Worm (Caenorhabditis elegans) whole organism, L2 larva: ENCODE results near the gene glo-4.

Source experiments
- C34F6.9 ChIP-seq: fragments of 150-350 bp; optimal IDR thresholded peaks from 2 replicates; lab custom pipeline; 2014; ENCODE audit warnings: missing biosample characterization, missing genetic modification characterization
- F13H6.1 ChIP-seq: sonication (generic microtip); optimal IDR thresholded peaks from 2 replicates; lab custom pipeline; 2016; ENCODE audit warnings: missing genetic modification characterization, missing compliant biosample characterization
- R02D3.7 ChIP-seq: fragments of 150-350 bp; optimal IDR thresholded peaks from 2 replicates; lab custom pipeline; 2014; ENCODE audit warnings: missing biosample characterization, missing genetic modification characterization
- Y55F3AM.14 ChIP-seq: fragments of 200-800 bp; sonication (Bioruptor generic); optimal IDR thresholded peaks from 2 replicates; lab custom pipeline; 2018; ENCODE audit warnings: mild to moderate bottlenecking, missing genetic modification characterization, missing compliant biosample characterization
- alr-1 ChIP-seq: fragments of 150-350 bp; optimal IDR thresholded peaks from 2 replicates; lab custom pipeline; 2014; ENCODE audit warnings: missing biosample characterization, missing genetic modification characterization
- ama-1 ChIP-seq: fragments of 150-350 bp; optimal IDR thresholded peaks from 2 replicates; lab custom pipeline; 2018; ENCODE audit warnings: inconsistent platforms
- blmp-1 ChIP-seq: sonication (generic microtip); optimal IDR thresholded peaks from 2 replicates; lab custom pipeline; 2017; ENCODE audit warnings: missing genetic modification characterization, mild to moderate bottlenecking, missing compliant biosample characterization, antibody characterized with exemption, moderate library complexity; ENCODE audit not compliant: insufficient read depth
- ceh-16 ChIP-seq: fragments of 150-350 bp; optimal IDR thresholded peaks from 2 replicates; lab custom pipeline; 2014; ENCODE audit warnings: missing biosample characterization, missing genetic modification characterization
- crh-2 ChIP-seq: sonication (generic microtip); optimal IDR thresholded peaks from 2 replicates; lab custom pipeline; 2017; ENCODE audit warnings: missing biosample characterization, missing genetic modification characterization
- dmd-4 ChIP-seq: sonication (generic microtip); optimal IDR thresholded peaks from 2 replicates; lab custom pipeline; 2017; ENCODE audit warnings: missing biosample characterization, missing genetic modification characterization
- egl-27 ChIP-seq: sonication (generic microtip); optimal IDR thresholded peaks from 3 replicates; lab custom pipeline; 2017; ENCODE audit warnings: missing biosample characterization, missing genetic modification reagents, missing genetic modification characterization
- elt-1 ChIP-seq: fragments of 150-350 bp; optimal IDR thresholded peaks from 2 replicates; lab custom pipeline; 2014; ENCODE audit warnings: missing biosample characterization, missing genetic modification characterization
- lin-11 ChIP-seq: fragments of 150-350 bp; sonication (generic microtip); optimal IDR thresholded peaks from 2 replicates; lab custom pipeline; 2014; ENCODE audit warnings: missing biosample characterization, missing genetic modification characterization, inconsistent platforms, mixed read lengths
- lin-13 ChIP-seq: fragments of 150-350 bp; optimal IDR thresholded peaks from 2 replicates; lab custom pipeline; 2014; ENCODE audit warnings: missing biosample characterization, missing genetic modification reagents, missing genetic modification characterization
- lsy-2 ChIP-seq, 2 experiments: fragments of 150-350 bp in 1 of 2; sonication (generic microtip) in 1 of 2; optimal IDR thresholded peaks; 2 replicates each; lab custom pipeline; 2014 to 2017; ENCODE audit warnings: missing biosample characterization in 2 of 2, missing genetic modification characterization in 2 of 2
- mbf-1 ChIP-seq: sonication (generic microtip); optimal IDR thresholded peaks from 2 replicates; lab custom pipeline; 2017; ENCODE audit warnings: missing biosample characterization, missing genetic modification characterization
- mdl-1 ChIP-seq, 2 experiments: fragments of 150-350 bp in 1 of 2; sonication (generic microtip) in 1 of 2; optimal IDR thresholded peaks; 2 replicates each; lab custom pipeline; 2017; ENCODE audit warnings: missing biosample characterization in 2 of 2, missing genetic modification characterization in 2 of 2
- nhr-11 ChIP-seq: fragments of 150-350 bp; optimal IDR thresholded peaks from 2 replicates; lab custom pipeline; 2014; ENCODE audit warnings: missing biosample characterization, missing genetic modification characterization
- nhr-12 ChIP-seq: fragments of 150-350 bp; optimal IDR thresholded peaks from 2 replicates; lab custom pipeline; 2014; ENCODE audit warnings: missing biosample characterization, missing genetic modification characterization
- nhr-129 ChIP-seq: fragments of 150-350 bp; optimal IDR thresholded peaks from 2 replicates; lab custom pipeline; 2014; ENCODE audit warnings: missing biosample characterization, missing genetic modification characterization
- nhr-23 ChIP-seq: fragments of 150-350 bp; optimal IDR thresholded peaks from 2 replicates; lab custom pipeline; 2014; ENCODE audit warnings: missing biosample characterization, missing genetic modification reagents, missing genetic modification characterization
- nhr-237 ChIP-seq: fragments of 150-350 bp; optimal IDR thresholded peaks from 2 replicates; lab custom pipeline; 2014; ENCODE audit warnings: missing biosample characterization, missing genetic modification characterization
- nhr-25 ChIP-seq: fragments of 150-350 bp; sonication (generic microtip); optimal IDR thresholded peaks from 3 replicates; lab custom pipeline; 2014; ENCODE audit warnings: missing biosample characterization, missing genetic modification characterization
- nhr-77 ChIP-seq: fragments of 150-350 bp; optimal IDR thresholded peaks from 2 replicates; lab custom pipeline; 2014; ENCODE audit warnings: missing biosample characterization, missing genetic modification characterization
- peb-1 ChIP-seq: fragments of 150-350 bp; optimal IDR thresholded peaks from 2 replicates; lab custom pipeline; 2014; ENCODE audit warnings: missing biosample characterization, missing genetic modification characterization
- sem-4 ChIP-seq: fragments of 150-350 bp; optimal IDR thresholded peaks from 2 replicates; lab custom pipeline; 2014; ENCODE audit warnings: missing biosample characterization, missing genetic modification reagents, missing genetic modification characterization
- sma-9 ChIP-seq, 2 experiments: fragments of 150-350 bp in 1 of 2; sonication (generic microtip) in 1 of 2; optimal IDR thresholded peaks; 2 replicates each; lab custom pipeline; 2014 to 2016; ENCODE audit warnings: missing genetic modification characterization in 2 of 2, mild to moderate bottlenecking in 1 of 2, missing biosample characterization in 1 of 2, missing compliant biosample characterization in 1 of 2, missing genetic modification reagents in 1 of 2, moderate library complexity in 1 of 2
- snpc-4 ChIP-seq: fragments of 150-350 bp; optimal IDR thresholded peaks from 2 replicates; lab custom pipeline; 2014; ENCODE audit warnings: missing biosample characterization, missing genetic modification characterization
- unc-39 ChIP-seq: fragments of 150-350 bp; optimal IDR thresholded peaks from 2 replicates; lab custom pipeline; 2014; ENCODE audit warnings: missing biosample characterization, missing genetic modification characterization
- unc-55 ChIP-seq: fragments of 150-350 bp; sonication (generic microtip); optimal IDR thresholded peaks from 3 replicates; lab custom pipeline; 2014; ENCODE audit warnings: missing biosample characterization, missing genetic modification reagents, missing genetic modification characterization
- zag-1 ChIP-seq: fragments of 150-350 bp; optimal IDR thresholded peaks from 2 replicates; lab custom pipeline; 2014; ENCODE audit warnings: missing biosample characterization, missing genetic modification characterization
- ztf-1 ChIP-seq: fragments of 200-800 bp; sonication (Bioruptor generic); conservative IDR thresholded peaks from 2 replicates; pipeline ENCODE4 v1.3.6; 2022; ENCODE audit warnings: missing genetic modification characterization, missing compliant biosample characterization
- ztf-11 ChIP-seq: sonication (generic microtip); optimal IDR thresholded peaks from 2 replicates; lab custom pipeline; 2017; ENCODE audit warnings: missing biosample characterization, missing genetic modification characterization
- ztf-4 ChIP-seq: fragments of 150-350 bp; optimal IDR thresholded peaks from 2 replicates; lab custom pipeline; 2014; ENCODE audit warnings: missing biosample characterization, missing genetic modification characterization

The glo-4 gene

ce11 chrV:9273587-9273986 lies 30.6 kb upstream of the glo-4 start (continued):
- TF ChIP-seq nhr-12 (no peak), crh-2 (tag; lab: Kevin White, UChicago) (peak; percentile 69), elt-1 (tag; lab: Kevin White, UChicago) (no peak), mdl-1 (tag; optimal IDR thresholded peaks at IDR 0.05; lab: Kevin White, UChicago) (peak; percentile 55 to 91), zag-1 (peak; percentile 86), egl-27 (tag; lab: Kevin White, UChicago) (peak; percentile 7), unc-55 (peak; percentile 93)
- TF ChIP-seq, all 48 proteins: peak for 24

- peak; percentile 4 for TF ChIP-seq sma-9 (GFP tag; optimal IDR thresholded peaks at IDR 0.05; lab: Kevin White, UChicago)
- TF ChIP-seq sma-9 (tag; optimal IDR thresholded peaks at IDR 0.05; lab: Kevin White, UChicago), result no peak
- no peak for TF ChIP-seq crh-2 (tag; lab: Kevin White, UChicago)
- TF ChIP-seq lin-11 (tag; lab: Kevin White, UChicago), result no peak
- no peak for TF ChIP-seq R02D3.7 (tag; lab: Kevin White, UChicago)
- no peak for TF ChIP-seq blmp-1 (tag; lab: Kevin White, UChicago)
- peak; percentile 23 for TF ChIP-seq C34F6.9
- no peak for TF ChIP-seq nhr-23 (tag; lab: Kevin White, UChicago)
These were observed 29.6 kb upstream of the glo-4 start for ce11 chrV:9272624-9273023.

ce11 chrV:9271835-9272234 lies 28.8 kb upstream of the glo-4 start:
- TF ChIP-seq unc-55 (no peak), ama-1 (no peak), lsy-2 (tag; optimal IDR thresholded peaks at IDR 0.05; lab: Kevin White, UChicago) (peak in 1 of 2 experiments; percentile 2), sma-9 (GFP tag; optimal IDR thresholded peaks at IDR 0.05; lab: Kevin White, UChicago) (no peak), sma-9 (tag; optimal IDR thresholded peaks at IDR 0.05; lab: Kevin White, UChicago) (no peak)

- TF ChIP-seq sma-9 (GFP tag; optimal IDR thresholded peaks at IDR 0.05; lab: Kevin White, UChicago) (peak; percentile 11), sma-9 (tag; optimal IDR thresholded peaks at IDR 0.05; lab: Kevin White, UChicago) (no peak), F13H6.1 (peak; percentile 22), Y55F3AM.14 (GFP tag; lab: Kevin White, UChicago) (no peak), mdl-1 (tag; optimal IDR thresholded peaks at IDR 0.05; lab: Kevin White, UChicago) (peak; percentile 34 to 38), zag-1 (peak; percentile 12), peb-1 (tag; lab: Kevin White, UChicago) (no peak), mbf-1 (no peak)
These were observed 27.4 kb upstream of the glo-4 start for ce11 chrV:9270442-9270841.

- TF ChIP-seq nhr-129, result no peak
- no peak for TF ChIP-seq alr-1 (tag; lab: Kevin White, UChicago)
- no peak for TF ChIP-seq lin-11 (tag; lab: Kevin White, UChicago)
- no peak for TF ChIP-seq sem-4 (tag; lab: Kevin White, UChicago)
- no peak for TF ChIP-seq R02D3.7 (tag; lab: Kevin White, UChicago)
- no peak for TF ChIP-seq nhr-77 (tag; lab: Kevin White, UChicago)
- TF ChIP-seq nhr-23 (tag; lab: Kevin White, UChicago), result no peak
- no peak for TF ChIP-seq sma-9 (GFP tag; optimal IDR thresholded peaks at IDR 0.05; lab: Kevin White, UChicago)
- TF ChIP-seq sma-9 (tag; optimal IDR thresholded peaks at IDR 0.05; lab: Kevin White, UChicago), result no peak
- no peak for TF ChIP-seq nhr-25
- no peak for TF ChIP-seq snpc-4 (tag; lab: Kevin White, UChicago)
- TF ChIP-seq egl-27 (tag; lab: Kevin White, UChicago), result no peak
- no peak for TF ChIP-seq F13H6.1
- TF ChIP-seq ztf-1 (GFP tag; lab: Robert Waterston, UW), result no peak
- TF ChIP-seq ceh-16, result no peak
- TF ChIP-seq unc-39, result no peak
- no peak for TF ChIP-seq blmp-1 (tag; lab: Kevin White, UChicago)
- TF ChIP-seq nhr-237 (tag; lab: Kevin White, UChicago), result no peak
- TF ChIP-seq lin-13, result no peak
- no peak for TF ChIP-seq ztf-4
These were observed 25.2 kb upstream of the glo-4 start for ce11 chrV:9268202-9268601.

ce11 chrV:9266399-9266798 lies 23.4 kb upstream of the glo-4 start, which contains the start of gene slc-17.7:
TSS of gene slc-17.7 (minus strand) at chrV:9266499.
- no peak for TF ChIP-seq elt-1 (tag; lab: Kevin White, UChicago)
- no peak for TF ChIP-seq unc-39
- TF ChIP-seq blmp-1 (tag; lab: Kevin White, UChicago), result no peak
- TF ChIP-seq dmd-4 (tag; lab: Kevin White, UChicago), result no peak
- TF ChIP-seq mbf-1, result no peak
- TF ChIP-seq zag-1, result no peak
- TF ChIP-seq ceh-16, result no peak
- no peak for TF ChIP-seq unc-55
- TF ChIP-seq lin-11 (tag; lab: Kevin White, UChicago), result no peak
- TF ChIP-seq mdl-1 (tag; optimal IDR thresholded peaks at IDR 0.05; lab: Kevin White, UChicago), result no peak
- TF ChIP-seq ztf-11 (tag; lab: Kevin White, UChicago), result no peak
- TF ChIP-seq peb-1 (tag; lab: Kevin White, UChicago), result no peak
- TF ChIP-seq ztf-4, result no peak
- TF ChIP-seq nhr-11, result no peak
